Worm (Caenorhabditis elegans): ENCODE results near the gene K09C6.10.

K09C6.10 gene

ce11 chrV:856549-856948, 17.3 kb downstream of the K09C6.10 start, which contains the start of gene K09C6.2:
K09C6.2 (plus strand) TSS chrV:856849.
- TF ChIP-seq attf-4 (tag; optimal IDR thresholded peaks at IDR 0.05) = no peak
- no peak for TF ChIP-seq egl-43 (GFP tag; IDR thresholded peaks at IDR 0.05)
- no peak for TF ChIP-seq gei-8 (GFP tag; optimal IDR thresholded peaks at IDR 0.05)
- no peak for TF ChIP-seq vab-7 (GFP tag; IDR thresholded peaks at IDR 0.05)

DNA sequence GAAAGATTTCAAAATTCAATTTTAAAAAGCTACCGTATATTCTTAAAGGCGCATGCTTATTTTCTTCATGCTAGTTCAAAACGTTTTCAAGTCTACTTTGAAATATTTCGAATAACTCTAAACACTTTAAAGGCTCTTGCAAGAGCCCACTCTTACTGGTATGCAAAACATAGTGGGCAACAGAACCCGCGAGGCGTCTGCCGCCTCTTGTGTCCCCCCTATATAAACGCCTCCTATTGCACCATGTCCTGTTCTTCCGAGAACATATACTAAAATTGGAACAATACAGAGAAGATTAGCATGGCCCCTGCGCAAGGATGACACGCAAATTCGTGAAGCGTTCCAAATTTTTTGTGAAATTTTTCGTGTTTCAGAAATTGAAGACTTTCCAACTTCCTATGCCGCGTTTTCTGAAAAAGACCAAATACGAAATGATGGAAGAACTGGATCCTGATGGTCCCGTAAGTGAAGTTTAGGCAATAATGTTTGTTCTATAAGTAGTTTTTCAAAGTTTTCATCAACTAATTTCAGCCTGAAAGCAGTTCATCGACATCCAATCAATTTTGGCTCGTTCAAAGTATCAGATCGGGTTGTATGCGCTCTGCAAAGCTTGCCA, 19.7 kb downstream of the K09C6.10 start:
- no peak for TF ChIP-seq zag-1 (tag; optimal IDR thresholded peaks at IDR 0.05)
- no peak for TF ChIP-seq zip-2 (tag; optimal IDR thresholded peaks at IDR 0.05)
- no peak for TF ChIP-seq jun-1 (tag; optimal IDR thresholded peaks at IDR 0.05)
- TF ChIP-seq gei-8 (GFP tag; optimal IDR thresholded peaks at IDR 0.05) = no peak
- TF ChIP-seq arid-1 (GFP tag; conservative IDR thresholded peaks at IDR 0.05) = 0 out of 2 replicates have a peak, but pooled peaks have one; percentile 8
- peak; percentile 40; the same call in 1 of the 2 replicates for TF ChIP-seq lim-7 (GFP tag; IDR thresholded peaks at IDR 0.05)
- no peak for TF ChIP-seq daf-8 (GFP tag; IDR thresholded peaks at IDR 0.05)
- no peak for TF ChIP-seq hlh-11 (tag; optimal IDR thresholded peaks at IDR 0.05)
- no peak for TF ChIP-seq dmd-8 (GFP tag; IDR thresholded peaks at IDR 0.05)
- no peak for TF ChIP-seq nhr-237 (tag; optimal IDR thresholded peaks at IDR 0.05)
- TF ChIP-seq mes-2 (tag; optimal IDR thresholded peaks at IDR 0.05; ENCODE audit: poor library complexity, severe bottlenecking) = no peak
- TF ChIP-seq aha-1 (tag) = no peak
- no peak for TF ChIP-seq ceh-28 (tag; optimal IDR thresholded peaks at IDR 0.05)
- TF ChIP-seq pha-4 (GFP tag; IDR thresholded peaks at IDR 0.05) = 0 out of 2 replicates have a peak, but pooled peaks have one; percentile 57
- no peak for TF ChIP-seq pha-4 (tag; optimal IDR thresholded peaks at IDR 0.05)
- TF ChIP-seq ceh-44 (GFP tag; IDR thresholded peaks at IDR 0.05) = 0 out of 2 replicates have a peak, but pooled peaks have one; percentile 25
- TF ChIP-seq ces-1 (GFP tag; optimal IDR thresholded peaks at IDR 0.05) = no peak
- no peak for TF ChIP-seq skn-1 (tag; optimal IDR thresholded peaks at IDR 0.05)
- TF ChIP-seq vab-7 (GFP tag; IDR thresholded peaks at IDR 0.05) = peak; percentile 48; the same call in 1 of the 2 replicates
- TF ChIP-seq F49E8.2 (tag; optimal IDR thresholded peaks at IDR 0.05; ENCODE audit: borderline replicate concordance) = peak; percentile 8
- peak; percentile 73 for TF ChIP-seq F26F4.8 (GFP tag; conservative IDR thresholded peaks at IDR 0.05)
- no peak for TF ChIP-seq F10B5.3 (tag; optimal IDR thresholded peaks at IDR 0.05)
- TF ChIP-seq nhr-111 (GFP tag; optimal IDR thresholded peaks at IDR 0.05) = no peak
- peak; percentile 44; the same call in 1 of the 2 replicates for TF ChIP-seq lin-1 (GFP tag; IDR thresholded peaks at IDR 0.05)
- TF ChIP-seq ztf-11 (tag; optimal IDR thresholded peaks at IDR 0.05) = no peak
- TF ChIP-seq ama-1 (optimal IDR thresholded peaks at IDR 0.05) = no peak
- TF ChIP-seq snpc-4 (tag; optimal IDR thresholded peaks at IDR 0.05) = peak; percentile 80
- TF ChIP-seq egl-27 (tag; optimal IDR thresholded peaks at IDR 0.05) = no peak
- no peak for TF ChIP-seq nhr-11 (tag; optimal IDR thresholded peaks at IDR 0.05)
- TF ChIP-seq D1046.2 (GFP tag; IDR thresholded peaks at IDR 0.05) = no peak
- TF ChIP-seq Y48G9A.11 (GFP tag; IDR thresholded peaks at IDR 0.05) = 0 out of 2 replicates have a peak, but pooled peaks have one; percentile 43
- no peak for TF ChIP-seq mxl-2 (GFP tag; conservative IDR thresholded peaks at IDR 0.05)
- no peak for TF ChIP-seq mdl-1 (tag; optimal IDR thresholded peaks at IDR 0.05)
- peak; percentile 75 for TF ChIP-seq egl-43 (GFP tag; IDR thresholded peaks at IDR 0.05)
- no peak for TF ChIP-seq ctbp-1 (GFP tag; IDR thresholded peaks at IDR 0.05)
- TF ChIP-seq mdt-29 (GFP tag; IDR thresholded peaks at IDR 0.05) = peak; percentile 58
- peak; percentile 40; the same call in 1 of the 2 replicates for TF ChIP-seq tra-1 (GFP tag; IDR thresholded peaks at IDR 0.05)
- TF ChIP-seq spr-1 (tag; optimal IDR thresholded peaks at IDR 0.05) = no peak
- TF ChIP-seq madf-9 (GFP tag; conservative IDR thresholded peaks at IDR 0.05) = no peak
- TF ChIP-seq F44E2.7 (GFP tag; IDR thresholded peaks at IDR 0.05) = 0 out of 2 replicates have a peak, but pooled peaks have one; percentile 25
- no peak for TF ChIP-seq pqm-1 (tag; optimal IDR thresholded peaks at IDR 0.05)
- TF ChIP-seq madf-5 (GFP tag; IDR thresholded peaks at IDR 0.05) = no peak; a peak in 1 of 4 replicates
- TF ChIP-seq lin-39 (tag; optimal IDR thresholded peaks at IDR 0.05) = no peak
- TF ChIP-seq lin-38 (GFP tag; IDR thresholded peaks at IDR 0.05) = peak; percentile 74
- no peak for TF ChIP-seq T20F7.1 (GFP tag; optimal IDR thresholded peaks at IDR 0.05)
- 0 out of 2 replicates have a peak, but pooled peaks have one; percentile 19 for TF ChIP-seq saeg-2 (GFP tag; IDR thresholded peaks at IDR 0.05)
- TF ChIP-seq cey-2 (tag; optimal IDR thresholded peaks at IDR 0.05; ENCODE audit: borderline replicate concordance, insufficient read depth) = no peak
